Worm (Caenorhabditis elegans): ENCODE measurements around the gene Y40H7A.10.

Y40H7A.10 gene

DNA sequence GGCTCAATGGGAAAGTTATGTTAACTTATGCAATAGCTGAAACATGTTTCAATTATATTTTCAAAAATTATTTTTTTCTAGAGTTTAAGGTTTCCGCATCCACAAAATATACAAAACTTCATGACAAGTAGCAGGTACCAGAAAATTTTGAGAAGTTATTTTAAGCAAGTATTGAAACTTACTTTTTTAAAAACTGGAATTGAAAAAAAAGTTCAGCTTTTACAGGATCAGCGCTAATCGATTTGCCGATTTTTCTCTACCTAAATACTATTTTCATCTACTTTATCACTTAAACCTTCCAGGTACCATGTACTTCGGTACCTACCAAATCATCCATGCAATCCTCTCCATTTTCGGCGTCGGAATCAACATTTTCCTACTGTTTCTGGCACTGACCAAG lies 35.8 kb downstream of the Y40H7A.10 start, which contains the start of gene srd-23:
Gene srd-23 (plus strand): TSS at position 301 of the 400 bp plus-strand sequence.
- no peak for TF ChIP-seq fos-1 (tag; optimal IDR thresholded peaks at IDR 0.05)
- no peak for TF ChIP-seq nhr-43 (tag; optimal IDR thresholded peaks at IDR 0.05; ENCODE audit: poor library complexity, severe bottlenecking)
- no peak for TF ChIP-seq ceh-16 (tag; optimal IDR thresholded peaks at IDR 0.05)
- TF ChIP-seq nhr-67 (tag; optimal IDR thresholded peaks at IDR 0.05) = no peak
- no peak for TF ChIP-seq ztf-11 (tag; optimal IDR thresholded peaks at IDR 0.05)
- no peak for TF ChIP-seq mdl-1 (tag; optimal IDR thresholded peaks at IDR 0.05)
- TF ChIP-seq sea-2 (GFP tag; optimal IDR thresholded peaks at IDR 0.05) = no peak
- no peak for TF ChIP-seq elt-1 (tag; optimal IDR thresholded peaks at IDR 0.05)
- no peak for TF ChIP-seq skn-1 (tag; optimal IDR thresholded peaks at IDR 0.05)
- TF ChIP-seq elt-3 (tag; optimal IDR thresholded peaks at IDR 0.05) = no peak
- no peak for TF ChIP-seq hmg-11 (tag; optimal IDR thresholded peaks at IDR 0.05)
- TF ChIP-seq nhr-11 (tag; optimal IDR thresholded peaks at IDR 0.05) = no peak
- no peak for TF ChIP-seq lsy-12 (tag; optimal IDR thresholded peaks at IDR 0.05)
- no peak for TF ChIP-seq nhr-12 (tag; optimal IDR thresholded peaks at IDR 0.05)

DNA sequence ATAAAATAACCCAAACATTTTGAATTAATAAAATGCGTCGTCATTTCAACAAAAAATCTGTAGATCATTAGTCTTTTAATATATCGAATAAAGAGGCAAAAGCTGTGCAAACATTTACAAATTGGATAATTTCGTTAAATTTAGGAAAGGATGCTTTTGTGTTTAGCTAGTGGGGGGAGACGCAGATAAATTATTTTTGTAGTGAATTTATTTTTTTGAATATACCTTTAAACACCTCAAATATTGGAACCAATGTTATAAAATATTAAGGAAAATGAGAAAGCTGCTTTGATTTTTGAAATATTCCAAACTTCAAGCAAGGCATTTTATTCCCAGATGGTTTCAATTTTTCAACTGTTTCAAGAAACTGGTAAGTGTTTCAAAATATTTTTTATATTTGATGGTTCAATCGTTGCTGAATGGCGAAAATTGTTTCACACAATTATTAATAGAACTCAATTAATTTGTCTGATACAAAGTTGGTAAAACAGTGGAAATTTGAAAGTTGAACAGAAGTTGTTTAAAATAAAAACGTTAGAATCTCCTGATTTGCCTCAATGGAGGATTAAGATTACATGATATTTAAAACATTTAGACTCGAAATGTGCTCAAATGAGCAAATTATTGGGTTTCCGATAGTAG lies 39.8 kb downstream of the Y40H7A.10 start, which contains the start of gene Y40H7A.4:
Gene Y40H7A.4 (minus strand): TSS at position 51 of the 642 bp plus-strand sequence.
- TF ChIP-seq nhr-23 (tag; optimal IDR thresholded peaks at IDR 0.05) (no peak), fkh-10 (GFP tag; optimal IDR thresholded peaks at IDR 0.05) (no peak), ZK546.5 (tag; optimal IDR thresholded peaks at IDR 0.05) (no peak), ztf-11 (tag; optimal IDR thresholded peaks at IDR 0.05) (no peak), jun-1 (tag; optimal IDR thresholded peaks at IDR 0.05) (no peak), ceh-16 (tag; optimal IDR thresholded peaks at IDR 0.05) (no peak), sea-2 (GFP tag; optimal IDR thresholded peaks at IDR 0.05) (no peak), zag-1 (tag; optimal IDR thresholded peaks at IDR 0.05) (no peak), lin-39 (tag; optimal IDR thresholded peaks at IDR 0.05) (no peak), tbx-2 (tag; optimal IDR thresholded peaks at IDR 0.05) (no peak), aly-2 (tag; optimal IDR thresholded peaks at IDR 0.05) (no peak), skn-1 (tag; optimal IDR thresholded peaks at IDR 0.05) (no peak), lin-15B (tag; optimal IDR thresholded peaks at IDR 0.05) (no peak), ceh-28 (tag; optimal IDR thresholded peaks at IDR 0.05) (no peak), nhr-43 (tag; optimal IDR thresholded peaks at IDR 0.05; ENCODE audit: poor library complexity, severe bottlenecking) (no peak), eor-1 (tag; optimal IDR thresholded peaks at IDR 0.05) (no peak), unc-39 (tag; optimal IDR thresholded peaks at IDR 0.05) (no peak), nhr-12 (tag; optimal IDR thresholded peaks at IDR 0.05) (no peak)

DNA sequence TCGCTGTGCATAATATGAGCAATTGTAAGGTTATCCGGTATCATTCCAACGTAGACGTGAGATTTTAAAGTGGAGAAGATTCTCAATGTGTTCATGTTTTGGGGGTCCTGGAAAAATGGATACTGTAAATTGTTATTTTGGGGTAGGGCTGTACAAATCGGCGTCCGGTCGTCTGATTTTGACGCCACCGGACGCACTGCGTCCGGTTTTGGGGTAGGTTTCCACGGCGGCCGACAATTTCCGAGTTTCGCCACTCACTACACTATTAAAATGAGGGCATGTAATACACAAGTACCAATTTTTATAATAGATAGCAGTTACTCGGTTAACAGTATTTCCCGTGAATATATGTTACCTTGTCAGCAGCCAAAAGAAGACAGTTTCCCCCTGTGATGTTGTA lies 47.0 kb downstream of the Y40H7A.10 start:
- no peak for TF ChIP-seq fkh-2 (tag; optimal IDR thresholded peaks at IDR 0.05)
- TF ChIP-seq nhr-43 (tag; optimal IDR thresholded peaks at IDR 0.05; ENCODE audit: poor library complexity, severe bottlenecking) = no peak
- no peak for TF ChIP-seq ZK546.5 (tag; optimal IDR thresholded peaks at IDR 0.05)
- no peak for TF ChIP-seq daf-12 (tag; optimal IDR thresholded peaks at IDR 0.05)
- no peak for TF ChIP-seq ztf-11 (tag; optimal IDR thresholded peaks at IDR 0.05)
- no peak for TF ChIP-seq tbx-2 (tag; optimal IDR thresholded peaks at IDR 0.05)
- TF ChIP-seq skn-1 (tag; optimal IDR thresholded peaks at IDR 0.05) = no peak
- TF ChIP-seq nhr-67 (tag; optimal IDR thresholded peaks at IDR 0.05) = no peak
- no peak for TF ChIP-seq elt-1 (tag; optimal IDR thresholded peaks at IDR 0.05)

DNA sequence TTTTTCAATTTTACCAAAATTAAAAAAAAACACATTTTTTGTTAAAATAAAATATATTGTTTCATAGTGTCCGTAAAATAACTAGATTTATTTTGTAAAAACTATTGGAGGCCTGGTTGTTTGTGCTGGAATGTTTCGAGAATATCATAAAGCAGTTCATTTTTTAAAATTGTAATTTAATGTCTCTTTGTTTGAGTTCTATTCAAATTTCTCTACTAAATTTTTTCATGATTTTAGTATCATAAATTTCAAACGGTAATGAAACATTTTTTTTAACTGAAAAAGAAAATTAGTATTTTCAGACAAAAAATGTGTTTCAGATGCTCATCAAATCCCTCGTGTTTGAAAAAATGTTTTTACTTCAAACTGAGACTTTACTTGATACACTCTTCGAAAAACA lies 49.8 kb downstream of the Y40H7A.10 start:
- TF ChIP-seq ceh-9 (tag; optimal IDR thresholded peaks at IDR 0.05) (no peak), aly-2 (tag; optimal IDR thresholded peaks at IDR 0.05) (no peak), fos-1 (tag; optimal IDR thresholded peaks at IDR 0.05) (no peak), elt-3 (tag; optimal IDR thresholded peaks at IDR 0.05) (no peak), fkh-10 (GFP tag; optimal IDR thresholded peaks at IDR 0.05) (no peak), elt-2 (tag; optimal IDR thresholded peaks at IDR 0.05) (no peak), ztf-4 (tag; optimal IDR thresholded peaks at IDR 0.05) (no peak), nhr-25 (tag; optimal IDR thresholded peaks at IDR 0.05) (no peak)

All from whole organism, L3 larva.